Worm (Caenorhabditis elegans) whole organism, young adult: ENCODE measurements around the gene srw-127.

Source experiments
- B0019.2 ChIP-seq: fragments of 200-800 bp; sonication (Bioruptor generic); conservative IDR thresholded peaks from 2 replicates; pipeline ENCODE4 v1.3.6; 2022; ENCODE audit warnings: missing genetic modification reagents, missing genetic modification characterization, missing compliant biosample characterization
- B0035.1 ChIP-seq: sonication (generic microtip); optimal IDR thresholded peaks from 2 replicates; lab custom pipeline; 2016; ENCODE audit warnings: missing genetic modification characterization, mild to moderate bottlenecking, missing compliant biosample characterization, missing genotype, missing genetic modification reagents
- B0261.1 ChIP-seq: sonication (generic microtip); optimal IDR thresholded peaks from 2 replicates; lab custom pipeline; 2016; ENCODE audit warnings: mild to moderate bottlenecking, missing genetic modification characterization, moderate library complexity, missing compliant biosample characterization
- C17E4.6 ChIP-seq: fragments of 200-800 bp; sonication (Bioruptor generic); IDR thresholded peaks from 2 replicates; pipeline ENCODE4 v1.3.6; 2022; ENCODE audit warnings: missing genetic modification reagents, missing genetic modification characterization, missing compliant biosample characterization
- D2030.7 ChIP-seq: fragments of 200-800 bp; sonication (Bioruptor generic); IDR thresholded peaks from 2 replicates; pipeline ENCODE4 v1.3.6; 2022; ENCODE audit warnings: missing genetic modification reagents, missing genetic modification characterization, missing compliant biosample characterization
- F22D6.2 ChIP-seq: sonication (generic microtip); optimal IDR thresholded peaks from 2 replicates; lab custom pipeline; 2016; ENCODE audit warnings: mild to moderate bottlenecking, missing genetic modification characterization, missing compliant biosample characterization
- F49E8.2 ChIP-seq: sonication (generic microtip); optimal IDR thresholded peaks from 3 replicates; lab custom pipeline; 2017; ENCODE audit warnings: missing genetic modification characterization, mild to moderate bottlenecking, missing compliant biosample characterization, antibody characterized with exemption, moderate library complexity; ENCODE audit not compliant: insufficient read depth
- F55B11.4 ChIP-seq: sonication (generic microtip); optimal IDR thresholded peaks from 2 replicates; lab custom pipeline; 2016; ENCODE audit warnings: missing compliant biosample characterization, missing genetic modification characterization, borderline replicate concordance; ENCODE audit not compliant: insufficient read depth
- Y95B8A.8 ChIP-seq: fragments of 200-800 bp; sonication (Bioruptor generic); IDR thresholded peaks from 2 replicates; pipeline ENCODE4 v1.3.6; 2022; ENCODE audit warnings: missing genetic modification reagents, missing genetic modification characterization, missing compliant biosample characterization
- ZK185.1 ChIP-seq: sonication (generic microtip); optimal IDR thresholded peaks from 2 replicates; lab custom pipeline; 2016; ENCODE audit warnings: mild to moderate bottlenecking, missing genetic modification characterization, missing compliant biosample characterization; ENCODE audit not compliant: poor library complexity, severe bottlenecking
- attf-5 ChIP-seq: fragments of 200-800 bp; sonication (Bioruptor generic); optimal IDR thresholded peaks from 2 replicates; lab custom pipeline; 2018; ENCODE audit warnings: mild to moderate bottlenecking, missing genetic modification characterization, missing compliant biosample characterization
- bed-2 ChIP-seq: fragments of 200-800 bp; sonication (Bioruptor generic); IDR thresholded peaks from 2 replicates; pipeline ENCODE4 v1.3.6; 2022; ENCODE audit warnings: missing genetic modification reagents, missing genetic modification characterization, missing compliant biosample characterization
- ceh-100 ChIP-seq: fragments of 200-800 bp; sonication (Bioruptor generic); IDR thresholded peaks from 2 replicates; pipeline ENCODE4 v1.3.6; 2022; ENCODE audit warnings: missing genetic modification reagents, missing genetic modification characterization, missing compliant biosample characterization
- ceh-27 ChIP-seq: fragments of 200-800 bp; sonication (Bioruptor generic); optimal IDR thresholded peaks from 2 replicates; lab custom pipeline; 2018; ENCODE audit warnings: mild to moderate bottlenecking, missing genetic modification characterization, moderate library complexity, missing compliant biosample characterization
- ceh-58 ChIP-seq: fragments of 200-800 bp; sonication (Bioruptor generic); IDR thresholded peaks from 2 replicates; pipeline ENCODE4 v1.3.6; 2022; ENCODE audit warnings: missing genetic modification characterization, missing compliant biosample characterization
- ceh-91 ChIP-seq: fragments of 200-800 bp; sonication (Bioruptor generic); IDR thresholded peaks from 2 replicates; pipeline ENCODE4 v1.3.6; 2022; ENCODE audit warnings: missing genetic modification reagents, missing genetic modification characterization, missing compliant biosample characterization
- dpff-1 ChIP-seq: sonication (generic microtip); optimal IDR thresholded peaks from 2 replicates; lab custom pipeline; 2017; ENCODE audit warnings: mild to moderate bottlenecking, missing genetic modification characterization, missing compliant biosample characterization
- egl-18 ChIP-seq: fragments of 200-800 bp; sonication (Bioruptor generic); IDR thresholded peaks from 2 replicates; pipeline ENCODE4 v1.3.6; 2022; ENCODE audit warnings: missing genetic modification reagents, missing genetic modification characterization, missing compliant biosample characterization
- ekl-4 ChIP-seq: fragments of 200-800 bp; sonication (Bioruptor generic); IDR thresholded peaks from 2 replicates; pipeline ENCODE4 v1.3.6; 2022; ENCODE audit warnings: missing genetic modification reagents, missing genetic modification characterization, missing compliant biosample characterization
- ets-4 ChIP-seq: fragments of 200-800 bp; sonication (Bioruptor generic); optimal IDR thresholded peaks from 2 replicates; lab custom pipeline; 2018; ENCODE audit warnings: mild to moderate bottlenecking, missing genetic modification characterization, missing compliant biosample characterization
- hlh-12 ChIP-seq: sonication (generic microtip); optimal IDR thresholded peaks from 2 replicates; lab custom pipeline; 2016; ENCODE audit warnings: missing genetic modification characterization, missing compliant biosample characterization
- hmg-20 ChIP-seq: fragments of 200-800 bp; sonication (Bioruptor generic); IDR thresholded peaks from 2 replicates; pipeline ENCODE4 v1.3.6; 2022; ENCODE audit warnings: missing genetic modification reagents, missing genetic modification characterization, missing compliant biosample characterization
- lag-1 ChIP-seq: fragments of 200-800 bp; sonication (Bioruptor generic); IDR thresholded peaks from 2 replicates; pipeline ENCODE4 v1.3.6; 2022; ENCODE audit warnings: missing genetic modification reagents, missing genetic modification characterization, missing compliant biosample characterization
- let-526 ChIP-seq: fragments of 200-800 bp; sonication (Bioruptor generic); IDR thresholded peaks from 2 replicates; pipeline ENCODE4 v1.3.6; 2022; ENCODE audit warnings: missing genetic modification reagents, missing genetic modification characterization, missing compliant biosample characterization
- let-607 ChIP-seq, 2 experiments: fragments of 200-800 bp in 1 of 2; sonication (Bioruptor generic) in 1 of 2; sonication (generic microtip) in 1 of 2; optimal IDR thresholded peaks; 2 replicates each; lab custom pipeline; 2016 to 2018; ENCODE audit warnings: mild to moderate bottlenecking in 2 of 2, missing compliant biosample characterization in 2 of 2, missing genetic modification characterization in 2 of 2, moderate library complexity in 2 of 2, missing genotype in 1 of 2
- lir-1 ChIP-seq: fragments of 200-800 bp; sonication (Bioruptor generic); conservative IDR thresholded peaks from 2 replicates; pipeline ENCODE4 v1.3.6; 2022; ENCODE audit warnings: missing genetic modification reagents, missing genetic modification characterization, missing compliant biosample characterization
- lsy-27 ChIP-seq: sonication (generic microtip); optimal IDR thresholded peaks from 2 replicates; lab custom pipeline; 2017; ENCODE audit warnings: missing genetic modification characterization, mild to moderate bottlenecking, missing compliant biosample characterization, antibody characterized with exemption, missing genotype, borderline replicate concordance; ENCODE audit not compliant: insufficient read depth
- mxl-1 ChIP-seq: sonication (generic microtip); optimal IDR thresholded peaks from 2 replicates; lab custom pipeline; 2016; ENCODE audit warnings: missing genetic modification characterization, missing compliant biosample characterization
- nhr-90 ChIP-seq: sonication (generic microtip); optimal IDR thresholded peaks from 2 replicates; lab custom pipeline; 2016; ENCODE audit warnings: missing genotype, mild to moderate bottlenecking, missing genetic modification characterization, missing compliant biosample characterization
- pbrm-1 ChIP-seq: fragments of 200-800 bp; sonication (Bioruptor generic); IDR thresholded peaks from 2 replicates; pipeline ENCODE4 v1.3.6; 2022; ENCODE audit warnings: missing genetic modification reagents, missing genetic modification characterization, missing compliant biosample characterization
- rcor-1 ChIP-seq: fragments of 200-800 bp; sonication (Bioruptor generic); IDR thresholded peaks from 2 replicates; pipeline ENCODE4 v1.3.6; 2022; ENCODE audit warnings: missing genetic modification reagents, missing genetic modification characterization, missing compliant biosample characterization
- snpc-1.1 ChIP-seq: sonication (generic microtip); optimal IDR thresholded peaks from 2 replicates; lab custom pipeline; 2017; ENCODE audit warnings: missing genetic modification characterization, mild to moderate bottlenecking, missing compliant biosample characterization, antibody characterized with exemption, moderate library complexity, missing genotype, missing genetic modification reagents; ENCODE audit not compliant: insufficient read depth
- snpc-1.3 ChIP-seq: sonication (generic microtip); optimal IDR thresholded peaks from 2 replicates; lab custom pipeline; 2017; ENCODE audit warnings: missing genetic modification characterization, mild to moderate bottlenecking, missing compliant biosample characterization, antibody characterized with exemption, moderate library complexity, missing genotype, missing genetic modification reagents; ENCODE audit not compliant: insufficient read depth
- sptf-2 ChIP-seq: fragments of 200-800 bp; sonication (Bioruptor generic); optimal IDR thresholded peaks from 2 replicates; lab custom pipeline; 2018; ENCODE audit warnings: mild to moderate bottlenecking, missing genetic modification characterization, missing compliant biosample characterization
- tlf-1 ChIP-seq: fragments of 200-800 bp; sonication (Bioruptor generic); optimal IDR thresholded peaks from 2 replicates; lab custom pipeline; 2018; ENCODE audit warnings: mild to moderate bottlenecking, missing genetic modification characterization, missing compliant biosample characterization
- zim-3 ChIP-seq: sonication (generic microtip); optimal IDR thresholded peaks from 2 replicates; lab custom pipeline; 2017; ENCODE audit warnings: mild to moderate bottlenecking, missing genetic modification characterization, moderate library complexity, missing compliant biosample characterization
- ztf-18 ChIP-seq: sonication (generic microtip); optimal IDR thresholded peaks from 2 replicates; lab custom pipeline; 2016; ENCODE audit warnings: missing genotype, mild to moderate bottlenecking, missing genetic modification characterization, missing compliant biosample characterization
- ztf-22 ChIP-seq: fragments of 200-800 bp; sonication (Bioruptor generic); optimal IDR thresholded peaks from 2 replicates; lab custom pipeline; 2018; ENCODE audit warnings: mild to moderate bottlenecking, missing genetic modification characterization, moderate library complexity, missing compliant biosample characterization
- ztf-26 ChIP-seq: sonication (generic microtip); optimal IDR thresholded peaks from 2 replicates; lab custom pipeline; 2017; ENCODE audit warnings: missing genetic modification characterization, missing compliant biosample characterization

The srw-127 gene

ce11 chrV:7012617-7013016, at the start of gene srw-127:
Gene srw-127 (plus strand): TSS chrV:7012917.
- TF ChIP-seq dpff-1 (tag; lab: Kevin White, UChicago): no peak
- no peak for TF ChIP-seq attf-5 (GFP tag; lab: Kevin White, UChicago)
- TF ChIP-seq C17E4.6: no peak
- TF ChIP-seq F49E8.2 (tag; lab: Kevin White, UChicago): no peak
- TF ChIP-seq ztf-18: no peak
- no peak for TF ChIP-seq lsy-27
- TF ChIP-seq let-607 (tag; optimal IDR thresholded peaks at IDR 0.05; lab: Kevin White, UChicago): no peak
- no peak for TF ChIP-seq hmg-20
- TF ChIP-seq hlh-12: no peak
- TF ChIP-seq ztf-26: no peak
- TF ChIP-seq lag-1 (GFP tag; lab: Robert Waterston, UW): no peak
- no peak for TF ChIP-seq ceh-27 (GFP tag; lab: Kevin White, UChicago)
- no peak for TF ChIP-seq sptf-2 (GFP tag; lab: Kevin White, UChicago)

- TF ChIP-seq rcor-1 (GFP tag; lab: Robert Waterston, UW) (no peak), ceh-58 (0 out of 2 replicates have a peak, but pooled peaks have one; percentile 12)
Observed at ce11 chrV:6969950-6970532, 42.7 kb upstream of the srw-127 start, which contains the start of gene ptr-15. Gene ptr-15 (minus strand): TSS chrV:6970000.

ce11 chrV:6971567-6971966, 41.1 kb upstream of the srw-127 start, which contains the start of gene srx-59:
Gene srx-59 (plus strand): TSS chrV:6971867.
- TF ChIP-seq tlf-1 (GFP tag; lab: Kevin White, UChicago) (no peak), B0019.2 (no peak), pbrm-1 (GFP tag; lab: Robert Waterston, UW) (no peak), nhr-90 (tag; lab: Kevin White, UChicago) (no peak), mxl-1 (tag; lab: Kevin White, UChicago) (no peak), F22D6.2 (tag; lab: Kevin White, UChicago) (no peak), ekl-4 (GFP tag; lab: Robert Waterston, UW) (no peak), snpc-1.1 (tag; lab: Kevin White, UChicago) (no peak)

- TF ChIP-seq ceh-91 (GFP tag; lab: Robert Waterston, UW) (no peak), ceh-100 (no peak), dpff-1 (tag; lab: Kevin White, UChicago) (no peak), F55B11.4 (no peak), bed-2 (GFP tag; lab: Robert Waterston, UW) (no peak), let-526 (GFP tag; lab: Robert Waterston, UW) (no peak), B0261.1 (tag; lab: Kevin White, UChicago) (no peak), ets-4 (GFP tag; lab: Kevin White, UChicago) (no peak), Y95B8A.8 (GFP tag; lab: Robert Waterston, UW) (no peak), F22D6.2 (tag; lab: Kevin White, UChicago) (no peak), lir-1 (GFP tag; lab: Robert Waterston, UW) (no peak), egl-18 (GFP tag; lab: Robert Waterston, UW) (no peak), D2030.7 (GFP tag; lab: Robert Waterston, UW) (no peak), zim-3 (no peak), snpc-1.3 (tag; lab: Kevin White, UChicago) (no peak), attf-5 (GFP tag; lab: Kevin White, UChicago) (no peak), ztf-22 (GFP tag; lab: Kevin White, UChicago) (no peak), sptf-2 (GFP tag; lab: Kevin White, UChicago) (no peak), ZK185.1 (no peak), B0035.1 (tag; lab: Kevin White, UChicago) (no peak)
Observed at ce11 chrV:6976047-6976446, 36.7 kb upstream of the srw-127 start, which contains the start of gene srx-16. Gene srx-16 (plus strand): TSS chrV:6976347.
